Fruit fly (Drosophila melanogaster) whole organism, pupa: ENCODE results near the gene xmas.

Experiments
- CG10348 ChIP-seq: fragments of 200-800 bp; sonication (Bioruptor generic); IDR thresholded peaks from 2 replicates; pipeline ENCODE4 v1.3.6; 2022; ENCODE audit warnings: missing biosample characterization, missing genetic modification characterization
- CG12605 ChIP-seq: fragments of 200-800 bp; sonication (Bioruptor generic); IDR thresholded peaks from 2 replicates; pipeline ENCODE4 v1.3.6; 2022; ENCODE audit warnings: missing biosample characterization, missing genetic modification characterization
- CG14655 ChIP-seq: fragments of 200-800 bp; sonication (Bioruptor generic); optimal IDR thresholded peaks from 3 replicates; lab custom pipeline; 2017; ENCODE audit warnings: mild to moderate bottlenecking, missing biosample characterization, missing genetic modification reagents, missing genetic modification characterization
- CG8301 ChIP-seq: fragments of 200-800 bp; sonication (Bioruptor generic); optimal IDR thresholded peaks from 2 replicates; lab custom pipeline; 2018; ENCODE audit warnings: missing biosample characterization, mild to moderate bottlenecking, missing genetic modification characterization
- D1 ChIP-seq: fragments of 200-800 bp; sonication (Bioruptor generic); optimal IDR thresholded peaks from 2 replicates; lab custom pipeline; 2018; ENCODE audit warnings: missing biosample characterization, mild to moderate bottlenecking, missing genetic modification characterization, moderate library complexity
- EcR ChIP-seq: fragments of 200-800 bp; sonication (Bioruptor generic); optimal IDR thresholded peaks from 3 replicates; lab custom pipeline; 2019; ENCODE audit warnings: missing biosample characterization, missing genetic modification characterization, mild to moderate bottlenecking, moderate library complexity, missing genetic modification reagents
- gl ChIP-seq: fragments of 200-800 bp; sonication (Bioruptor generic); optimal IDR thresholded peaks from 2 replicates; lab custom pipeline; 2018; ENCODE audit warnings: missing biosample characterization, mild to moderate bottlenecking, missing genetic modification characterization

dm6 chrX:17172777-17173315, 13.7 kb upstream of the xmas start:
- TF ChIP-seq EcR (GFP tag; lab: Kevin White, UChicago) = no peak
- TF ChIP-seq CG12605 (GFP tag; lab: Robert Waterston, UW) = no peak
- TF ChIP-seq D1 = no peak
- TF ChIP-seq CG8301 (tag; lab: Kevin White, UChicago) = no peak
- no peak for TF ChIP-seq CG14655
- TF ChIP-seq CG10348 (GFP tag; lab: Robert Waterston, UW) = no peak
- no peak for TF ChIP-seq gl
